Fruit fly (Drosophila melanogaster) Kc167 (cell line): ENCODE data around the gene asp.

ENCODE experiments used
- Myc ChIP-seq: fragments of >200 bp; optimal IDR thresholded peaks from 2 replicates; lab custom pipeline; 2017; ENCODE audit warnings: missing external identifiers
- Sin3A ChIP-seq: fragments of >200 bp; optimal IDR thresholded peaks from 2 replicates; lab custom pipeline; 2018; ENCODE audit warnings: missing external identifiers
- h ChIP-seq: fragments of >200 bp; optimal IDR thresholded peaks from 3 replicates; lab custom pipeline; 2018; ENCODE audit warnings: missing external identifiers
- insv ChIP-seq: fragments of >200 bp; optimal IDR thresholded peaks from 3 replicates; lab custom pipeline; 2018; ENCODE audit warnings: missing external identifiers
- psq ChIP-seq: fragments of >200 bp; optimal IDR thresholded peaks from 2 replicates; lab custom pipeline; 2017; ENCODE audit warnings: missing external identifiers
- ttk ChIP-seq: sonication (Bioruptor generic); optimal IDR thresholded peaks from 2 replicates; lab custom pipeline; 2017; ENCODE audit warnings: missing external identifiers

DNA sequence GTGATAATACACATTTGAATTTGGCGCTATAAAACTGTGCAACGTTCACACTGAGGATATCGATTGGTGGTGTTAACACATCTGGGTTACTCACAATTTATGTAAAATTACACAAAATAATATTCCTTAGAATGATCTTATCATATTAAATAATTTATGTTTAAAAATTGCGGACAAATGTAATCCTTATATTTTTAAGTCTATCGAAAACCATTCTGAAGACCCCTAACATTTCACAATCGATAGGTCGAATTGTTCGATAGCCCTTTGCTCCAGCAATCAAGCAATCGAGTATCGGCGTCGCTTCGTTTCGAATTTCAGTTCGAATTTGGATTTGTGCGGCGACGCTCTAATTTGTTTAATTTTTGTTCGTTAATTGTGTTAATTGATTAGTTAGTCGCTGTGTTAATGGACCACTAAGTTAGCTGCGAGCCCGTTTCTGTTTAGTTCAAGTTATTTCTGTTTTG, at the start of gene asp:
- TF ChIP-seq h (lab: Kevin White, UChicago), result no peak
- no peak for TF ChIP-seq psq (lab: Kevin White, UChicago)
- TF ChIP-seq Myc (lab: Kevin White, UChicago), result no peak
- no peak for TF ChIP-seq ttk
- TF ChIP-seq Sin3A (lab: Kevin White, UChicago), result no peak
- TF ChIP-seq insv (lab: Kevin White, UChicago), result no peak
